Worm (Caenorhabditis elegans) whole organism, young adult: Measurements from ENCODE around the gene nhr-114.

Source experiments
- B0019.2 ChIP-seq: fragments of 200-800 bp; sonication (Bioruptor generic); conservative IDR thresholded peaks from 2 replicates; pipeline ENCODE4 v1.3.6; 2022; ENCODE audit warnings: missing genetic modification reagents, missing genetic modification characterization, missing compliant biosample characterization
- B0035.1 ChIP-seq: sonication (generic microtip); optimal IDR thresholded peaks from 2 replicates; lab custom pipeline; 2016; ENCODE audit warnings: missing genetic modification characterization, mild to moderate bottlenecking, missing compliant biosample characterization, missing genotype, missing genetic modification reagents
- C06A6.2 ChIP-seq: fragments of 200-800 bp; sonication (Bioruptor generic); conservative IDR thresholded peaks from 2 replicates; pipeline ENCODE4 v1.3.6; 2022; ENCODE audit warnings: missing genetic modification characterization, missing compliant biosample characterization
- C17E4.6 ChIP-seq: fragments of 200-800 bp; sonication (Bioruptor generic); IDR thresholded peaks from 2 replicates; pipeline ENCODE4 v1.3.6; 2022; ENCODE audit warnings: missing genetic modification reagents, missing genetic modification characterization, missing compliant biosample characterization
- F49E8.2 ChIP-seq: sonication (generic microtip); optimal IDR thresholded peaks from 3 replicates; lab custom pipeline; 2017; ENCODE audit warnings: missing genetic modification characterization, mild to moderate bottlenecking, missing compliant biosample characterization, antibody characterized with exemption, moderate library complexity; ENCODE audit not compliant: insufficient read depth
- F57A8.1 ChIP-seq: fragments of 200-800 bp; sonication (Bioruptor generic); optimal IDR thresholded peaks from 2 replicates; lab custom pipeline; 2018; ENCODE audit warnings: mild to moderate bottlenecking, missing genetic modification characterization, moderate library complexity, missing compliant biosample characterization
- T07F8.4 ChIP-seq: sonication (generic microtip); optimal IDR thresholded peaks from 2 replicates; lab custom pipeline; 2016; ENCODE audit warnings: mild to moderate bottlenecking, missing genetic modification characterization, moderate library complexity, missing compliant biosample characterization
- Y53G8AR.9 ChIP-seq: fragments of 200-800 bp; sonication (Bioruptor generic); conservative IDR thresholded peaks from 2 replicates; pipeline ENCODE4 v1.3.6; 2022; ENCODE audit warnings: missing genetic modification reagents, missing genetic modification characterization, missing compliant biosample characterization
- Y79H2A.3 ChIP-seq: fragments of 200-800 bp; sonication (Bioruptor generic); conservative IDR thresholded peaks from 2 replicates; pipeline ENCODE4 v1.3.6; 2022; ENCODE audit warnings: missing genetic modification reagents, missing genetic modification characterization, missing compliant biosample characterization
- Y95B8A.8 ChIP-seq: fragments of 200-800 bp; sonication (Bioruptor generic); IDR thresholded peaks from 2 replicates; pipeline ENCODE4 v1.3.6; 2022; ENCODE audit warnings: missing genetic modification reagents, missing genetic modification characterization, missing compliant biosample characterization
- attf-3 ChIP-seq: fragments of 200-800 bp; sonication (Bioruptor generic); conservative IDR thresholded peaks from 2 replicates; pipeline ENCODE4 v1.3.6; 2022; ENCODE audit warnings: missing genetic modification reagents, missing genetic modification characterization, missing compliant biosample characterization
- ceh-100 ChIP-seq: fragments of 200-800 bp; sonication (Bioruptor generic); IDR thresholded peaks from 2 replicates; pipeline ENCODE4 v1.3.6; 2022; ENCODE audit warnings: missing genetic modification reagents, missing genetic modification characterization, missing compliant biosample characterization
- ceh-27 ChIP-seq: fragments of 200-800 bp; sonication (Bioruptor generic); optimal IDR thresholded peaks from 2 replicates; lab custom pipeline; 2018; ENCODE audit warnings: mild to moderate bottlenecking, missing genetic modification characterization, moderate library complexity, missing compliant biosample characterization
- ceh-40 ChIP-seq: fragments of 200-800 bp; sonication (Bioruptor generic); IDR thresholded peaks from 2 replicates; pipeline ENCODE4 v1.3.6; 2022; ENCODE audit warnings: missing genetic modification characterization, missing compliant biosample characterization
- chd-7 ChIP-seq: sonication (generic microtip); optimal IDR thresholded peaks from 2 replicates; lab custom pipeline; 2016; ENCODE audit warnings: mild to moderate bottlenecking, missing genetic modification characterization, moderate library complexity, missing compliant biosample characterization
- die-1 ChIP-seq: sonication (generic microtip); optimal IDR thresholded peaks from 2 replicates; lab custom pipeline; 2016; ENCODE audit warnings: missing genotype, mild to moderate bottlenecking, missing genetic modification characterization, missing compliant biosample characterization
- dox-1 ChIP-seq: fragments of 200-800 bp; sonication (Bioruptor generic); IDR thresholded peaks from 2 replicates; pipeline ENCODE4 v1.3.6; 2022; ENCODE audit warnings: missing genetic modification reagents, missing genetic modification characterization, missing compliant biosample characterization
- dpff-1 ChIP-seq: sonication (generic microtip); optimal IDR thresholded peaks from 2 replicates; lab custom pipeline; 2017; ENCODE audit warnings: mild to moderate bottlenecking, missing genetic modification characterization, missing compliant biosample characterization
- dpl-1 ChIP-seq: fragments of 150-350 bp; optimal IDR thresholded peaks from 2 replicates; lab custom pipeline; 2014; ENCODE audit warnings: missing biosample characterization, missing genetic modification reagents, missing genetic modification characterization
- efl-1 ChIP-seq: fragments of 150-350 bp; optimal IDR thresholded peaks from 2 replicates; lab custom pipeline; 2014; ENCODE audit warnings: missing biosample characterization, missing genetic modification reagents, missing genetic modification characterization
- egl-44 ChIP-seq: fragments of 200-800 bp; sonication (Bioruptor generic); IDR thresholded peaks from 2 replicates; pipeline ENCODE4 v1.3.6; 2022; ENCODE audit warnings: missing genetic modification reagents, missing genetic modification characterization, missing compliant biosample characterization
- ets-4 ChIP-seq: fragments of 200-800 bp; sonication (Bioruptor generic); optimal IDR thresholded peaks from 2 replicates; lab custom pipeline; 2018; ENCODE audit warnings: mild to moderate bottlenecking, missing genetic modification characterization, missing compliant biosample characterization
- let-607 ChIP-seq, 2 experiments: fragments of 200-800 bp in 1 of 2; sonication (Bioruptor generic) in 1 of 2; sonication (generic microtip) in 1 of 2; optimal IDR thresholded peaks; 2 replicates each; lab custom pipeline; 2016 to 2018; ENCODE audit warnings: mild to moderate bottlenecking in 2 of 2, missing compliant biosample characterization in 2 of 2, missing genetic modification characterization in 2 of 2, moderate library complexity in 2 of 2, missing genotype in 1 of 2
- lir-1 ChIP-seq: fragments of 200-800 bp; sonication (Bioruptor generic); conservative IDR thresholded peaks from 2 replicates; pipeline ENCODE4 v1.3.6; 2022; ENCODE audit warnings: missing genetic modification reagents, missing genetic modification characterization, missing compliant biosample characterization
- lsl-1 ChIP-seq: fragments of 200-800 bp; sonication (Bioruptor generic); optimal IDR thresholded peaks from 2 replicates; lab custom pipeline; 2018; ENCODE audit warnings: mild to moderate bottlenecking, missing genetic modification characterization, moderate library complexity, missing compliant biosample characterization
- madf-8 ChIP-seq: fragments of 200-800 bp; sonication (Bioruptor generic); conservative IDR thresholded peaks from 2 replicates; pipeline ENCODE4 v1.3.6; 2022; ENCODE audit warnings: missing genetic modification reagents, missing genetic modification characterization, missing compliant biosample characterization
- mcd-1 ChIP-seq: fragments of 200-800 bp; sonication (Bioruptor generic); IDR thresholded peaks from 2 replicates; pipeline ENCODE4 v1.3.6; 2022; ENCODE audit warnings: missing genetic modification reagents, missing genetic modification characterization, missing compliant biosample characterization
- mes-4 ChIP-seq: sonication (generic microtip); optimal IDR thresholded peaks from 2 replicates; lab custom pipeline; 2016; ENCODE audit warnings: missing genotype, missing genetic modification characterization, missing compliant biosample characterization
- nfya-2 ChIP-seq: fragments of 200-800 bp; sonication (Bioruptor generic); IDR thresholded peaks from 2 replicates; pipeline ENCODE4 v1.3.6; 2022; ENCODE audit warnings: missing genetic modification reagents, missing genetic modification characterization, missing compliant biosample characterization
- nfyb-1 ChIP-seq: fragments of 200-800 bp; sonication (Bioruptor generic); IDR thresholded peaks from 2 replicates; pipeline ENCODE4 v1.3.6; 2022; ENCODE audit warnings: missing genetic modification reagents, missing genetic modification characterization, missing compliant biosample characterization
- nhr-120 ChIP-seq: fragments of 200-800 bp; sonication (Bioruptor generic); IDR thresholded peaks from 2 replicates; pipeline ENCODE4 v1.3.6; 2022; ENCODE audit warnings: missing genetic modification characterization, missing compliant biosample characterization
- nhr-179 ChIP-seq: sonication (generic microtip); optimal IDR thresholded peaks from 2 replicates; lab custom pipeline; 2016; ENCODE audit warnings: mild to moderate bottlenecking, missing genetic modification characterization, missing compliant biosample characterization
- nhr-27 ChIP-seq: fragments of 200-800 bp; sonication (Bioruptor generic); optimal IDR thresholded peaks from 2 replicates; lab custom pipeline; 2018; ENCODE audit warnings: mild to moderate bottlenecking, missing genetic modification characterization, moderate library complexity, missing compliant biosample characterization
- nhr-80 ChIP-seq: sonication (generic microtip); optimal IDR thresholded peaks from 2 replicates; lab custom pipeline; 2016; ENCODE audit warnings: missing genetic modification characterization, missing compliant biosample characterization
- nhr-90 ChIP-seq: sonication (generic microtip); optimal IDR thresholded peaks from 2 replicates; lab custom pipeline; 2016; ENCODE audit warnings: missing genotype, mild to moderate bottlenecking, missing genetic modification characterization, missing compliant biosample characterization
- pha-4 ChIP-seq: fragments of 150-350 bp; sonication (generic microtip); optimal IDR thresholded peaks from 2 replicates; lab custom pipeline; 2014; ENCODE audit warnings: missing biosample characterization, missing genetic modification reagents, missing genetic modification characterization
- rec-8 ChIP-seq, 2 experiments: sonication (generic microtip); optimal IDR thresholded peaks; 2 replicates each; lab custom pipeline; 2016; ENCODE audit warnings: mild to moderate bottlenecking in 2 of 2, missing genetic modification characterization in 2 of 2, missing genetic modification reagents in 2 of 2, missing genotype in 2 of 2, missing biosample characterization in 1 of 2, missing compliant biosample characterization in 1 of 2, moderate library complexity in 1 of 2
- repo-1 ChIP-seq: sonication (generic microtip); optimal IDR thresholded peaks from 2 replicates; lab custom pipeline; 2017; ENCODE audit warnings: mild to moderate bottlenecking, missing genetic modification characterization, missing compliant biosample characterization
- snpc-1.1 ChIP-seq: sonication (generic microtip); optimal IDR thresholded peaks from 2 replicates; lab custom pipeline; 2017; ENCODE audit warnings: missing genetic modification characterization, mild to moderate bottlenecking, missing compliant biosample characterization, antibody characterized with exemption, moderate library complexity, missing genotype, missing genetic modification reagents; ENCODE audit not compliant: insufficient read depth
- snpc-1.3 ChIP-seq: sonication (generic microtip); optimal IDR thresholded peaks from 2 replicates; lab custom pipeline; 2017; ENCODE audit warnings: missing genetic modification characterization, mild to moderate bottlenecking, missing compliant biosample characterization, antibody characterized with exemption, moderate library complexity, missing genotype, missing genetic modification reagents; ENCODE audit not compliant: insufficient read depth
- snpc-4 ChIP-seq, 5 experiments: fragments of 150-350 bp in 1 of 5; sonication (generic microtip) in 4 of 5; optimal IDR thresholded peaks; 2 replicates each; lab custom pipeline; 2014 to 2018; ENCODE audit warnings: missing genetic modification characterization in 5 of 5, missing biosample characterization in 3 of 5, antibody characterized with exemption in 2 of 5, mild to moderate bottlenecking in 2 of 5, missing compliant biosample characterization in 2 of 5, missing genotype in 2 of 5, moderate library complexity in 2 of 5, missing genetic modification reagents in 1 of 5
- somi-1 ChIP-seq: fragments of 200-800 bp; sonication (Bioruptor generic); optimal IDR thresholded peaks from 2 replicates; lab custom pipeline; 2018; ENCODE audit warnings: mild to moderate bottlenecking, missing genetic modification characterization, missing compliant biosample characterization
- tlf-1 ChIP-seq: fragments of 200-800 bp; sonication (Bioruptor generic); optimal IDR thresholded peaks from 2 replicates; lab custom pipeline; 2018; ENCODE audit warnings: mild to moderate bottlenecking, missing genetic modification characterization, missing compliant biosample characterization
- unc-62 ChIP-seq: fragments of 150-350 bp; optimal IDR thresholded peaks from 2 replicates; lab custom pipeline; 2014; ENCODE audit warnings: missing biosample characterization, missing genetic modification reagents, missing genetic modification characterization
- zfh-2 ChIP-seq: fragments of 200-800 bp; sonication (Bioruptor generic); conservative IDR thresholded peaks from 2 replicates; pipeline ENCODE4 v1.3.6; 2022; ENCODE audit warnings: missing genetic modification reagents, missing genetic modification characterization, missing compliant biosample characterization
- ztf-25 ChIP-seq: fragments of 200-800 bp; sonication (Bioruptor generic); IDR thresholded peaks from 2 replicates; pipeline ENCODE4 v1.3.6; 2022; ENCODE audit warnings: missing genetic modification reagents, missing genetic modification characterization, missing compliant biosample characterization
- ztf-26 ChIP-seq: sonication (generic microtip); optimal IDR thresholded peaks from 2 replicates; lab custom pipeline; 2017; ENCODE audit warnings: missing genetic modification characterization, missing compliant biosample characterization

Gene nhr-114

DNA sequence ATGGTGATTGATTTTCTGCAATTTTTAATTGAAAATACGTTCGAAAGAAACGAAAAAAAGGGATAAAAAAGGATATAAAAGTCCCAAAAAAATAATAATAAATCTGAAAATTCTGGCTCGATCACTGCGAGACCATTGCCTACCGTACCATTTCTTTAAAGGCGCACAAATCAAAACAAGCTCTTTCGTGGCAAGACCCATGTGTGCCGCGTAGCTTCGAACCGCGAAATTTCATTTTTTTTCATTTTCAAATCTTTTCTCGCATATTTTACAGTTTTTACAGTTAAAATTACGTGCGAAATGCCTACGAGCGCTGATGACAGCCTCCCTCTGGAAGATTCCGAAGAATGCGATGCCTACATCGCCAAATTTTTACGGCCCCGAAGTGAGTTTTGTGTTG, 11.4 kb upstream of the nhr-114 start, which contains the start of the genes coh-4 and pid-5 (continued):
- TF ChIP-seq nhr-120 (GFP tag; lab: Robert Waterston, UW) (no peak), dpff-1 (tag; lab: Kevin White, UChicago) (no peak), repo-1 (no peak), lir-1 (GFP tag; lab: Robert Waterston, UW) (peak; percentile 24; the same call in 1 of the 2 replicates), pha-4 (tag; lab: Kevin White, UChicago) (no peak), lsl-1 (GFP tag; lab: Kevin White, UChicago) (peak; percentile 99), snpc-1.1 (peak; percentile 58), zfh-2 (GFP tag; lab: Robert Waterston, UW) (no peak), tlf-1 (GFP tag; lab: Kevin White, UChicago) (peak; percentile 75), Y79H2A.3 (GFP tag; lab: Robert Waterston, UW) (no peak), dox-1 (GFP tag; lab: Robert Waterston, UW) (peak; percentile 89), attf-3 (GFP tag; lab: Robert Waterston, UW) (0 out of 2 replicates have a peak, but pooled peaks have one; percentile 14), C17E4.6 (GFP tag; lab: Robert Waterston, UW) (peak; percentile 61; the same call in 1 of the 2 replicates), ceh-40 (GFP tag; lab: Robert Waterston, UW) (no peak), ceh-27 (GFP tag; lab: Kevin White, UChicago) (no peak), unc-62 (GFP tag; lab: Kevin White, UChicago) (no peak), somi-1 (GFP tag; lab: Kevin White, UChicago) (no peak), egl-44 (GFP tag; lab: Robert Waterston, UW) (no peak), nhr-27 (no peak), nhr-80 (no peak), madf-8 (GFP tag; lab: Robert Waterston, UW) (peak; percentile 95), nhr-90 (tag; lab: Kevin White, UChicago) (no peak), let-607 (tag; optimal IDR thresholded peaks at IDR 0.05; lab: Kevin White, UChicago) (no peak), F57A8.1 (GFP tag; lab: Kevin White, UChicago) (no peak), snpc-1.3 (peak; percentile 81), dpl-1 (GFP tag; lab: Kevin White, UChicago) (peak; percentile 92), rec-8 (tag; optimal IDR thresholded peaks at IDR 0.05; lab: Kevin White, UChicago) (no peak), T07F8.4 (tag; lab: Kevin White, UChicago) (no peak), nfya-2 (no peak), C06A6.2 (GFP tag; lab: Robert Waterston, UW) (no peak), ceh-100 (GFP tag; lab: Robert Waterston, UW) (peak; percentile 61), ets-4 (GFP tag; lab: Kevin White, UChicago) (no peak), B0035.1 (no peak), die-1 (tag; lab: Kevin White, UChicago) (no peak), B0019.2 (peak; percentile 83), Y95B8A.8 (GFP tag; lab: Robert Waterston, UW) (peak; percentile 87), snpc-4 (GFP tag; optimal IDR thresholded peaks at IDR 0.05; lab: Kevin White, UChicago) (peak; percentile 44), snpc-4 (tag; optimal IDR thresholded peaks at IDR 0.05; lab: Kevin White, UChicago) (peak in 2 of 4 experiments; percentile 57 to 66), chd-7 (tag; lab: Kevin White, UChicago) (no peak), nhr-179 (tag; lab: Kevin White, UChicago) (no peak), Y53G8AR.9 (GFP tag; lab: Robert Waterston, UW) (peak; percentile 79), mes-4 (tag; lab: Kevin White, UChicago) (no peak), mcd-1 (GFP tag; lab: Robert Waterston, UW) (peak; percentile 83), F49E8.2 (tag; lab: Kevin White, UChicago) (peak; percentile 83), nfyb-1 (GFP tag; lab: Robert Waterston, UW) (peak; percentile 63), efl-1 (peak; percentile 98), ztf-25 (GFP tag; lab: Robert Waterston, UW) (no peak), ztf-26 (tag; lab: Kevin White, UChicago) (no peak)
